Worm (Caenorhabditis elegans) whole organism, L4/young adult: ENCODE measurements around the gene aakb-2.

Experiments used
- W03F9.2 ChIP-seq: fragments of 150-350 bp; optimal IDR thresholded peaks from 2 replicates; lab custom pipeline; 2014; ENCODE audit warnings: missing biosample characterization, missing genetic modification characterization
- dao-5 ChIP-seq: sonication (generic microtip); optimal IDR thresholded peaks from 2 replicates; lab custom pipeline; 2016; ENCODE audit warnings: missing genotype, missing genetic modification characterization, moderate library complexity, missing compliant biosample characterization
- him-1 ChIP-seq: sonication (generic microtip); optimal IDR thresholded peaks from 2 replicates; lab custom pipeline; 2016; ENCODE audit warnings: missing genotype, missing genetic modification reagents, missing genetic modification characterization, missing compliant biosample characterization

- TF ChIP-seq him-1 (tag; lab: Kevin White, UChicago): no peak
- TF ChIP-seq dao-5: no peak
- no peak for TF ChIP-seq W03F9.2
Observed at ce11 chrIII:11231969-11232368, 5.0 kb upstream of the aakb-2 start, which contains the start of gene elo-8.
